Fruit fly (Drosophila melanogaster) whole organism, pupa: ENCODE data around the gene betaNACtes6.
"Not testable (repeated sequence)": the region's sequence is repeated elsewhere in the genome, so short reads cannot be mapped to it uniquely, and the experiment has no call there.

ENCODE experiments used
- CG10348 ChIP-seq: fragments of 200-800 bp; sonication (Bioruptor generic); IDR thresholded peaks from 2 replicates; pipeline ENCODE4 v1.3.6; 2022; ENCODE audit warnings: missing biosample characterization, missing genetic modification characterization
- CG13204 ChIP-seq: fragments of 200-800 bp; sonication (Bioruptor generic); optimal IDR thresholded peaks from 2 replicates; lab custom pipeline; 2018; ENCODE audit warnings: missing biosample characterization, mild to moderate bottlenecking, missing genetic modification characterization, moderate library complexity
- CG32121 ChIP-seq: fragments of 200-800 bp; sonication (Bioruptor generic); IDR thresholded peaks from 2 replicates; pipeline ENCODE4 v1.3.6; 2022; ENCODE audit warnings: missing biosample characterization, missing genetic modification characterization
- CG8159 ChIP-seq: fragments of 200-800 bp; sonication (Bioruptor generic); optimal IDR thresholded peaks from 3 replicates; lab custom pipeline; 2018; ENCODE audit warnings: missing biosample characterization, mild to moderate bottlenecking, missing genetic modification characterization, moderate library complexity
- CG8301 ChIP-seq: fragments of 200-800 bp; sonication (Bioruptor generic); optimal IDR thresholded peaks from 2 replicates; lab custom pipeline; 2018; ENCODE audit warnings: missing biosample characterization, mild to moderate bottlenecking, missing genetic modification characterization
- D1 ChIP-seq: fragments of 200-800 bp; sonication (Bioruptor generic); optimal IDR thresholded peaks from 2 replicates; lab custom pipeline; 2018; ENCODE audit warnings: missing biosample characterization, mild to moderate bottlenecking, missing genetic modification characterization, moderate library complexity
- EcR ChIP-seq: fragments of 200-800 bp; sonication (Bioruptor generic); optimal IDR thresholded peaks from 3 replicates; lab custom pipeline; 2019; ENCODE audit warnings: missing biosample characterization, missing genetic modification characterization, mild to moderate bottlenecking, moderate library complexity, missing genetic modification reagents
- Ets98B ChIP-seq: fragments of 200-800 bp; sonication (Bioruptor generic); IDR thresholded peaks from 2 replicates; pipeline ENCODE4 v1.3.6; 2022; ENCODE audit warnings: missing biosample characterization, missing genetic modification characterization
- Pif1B ChIP-seq: fragments of 200-800 bp; sonication (Bioruptor generic); optimal IDR thresholded peaks from 3 replicates; lab custom pipeline; 2016; ENCODE audit warnings: missing biosample characterization, missing genetic modification characterization
- Snoo ChIP-seq: fragments of 200-800 bp; sonication (Bioruptor generic); optimal IDR thresholded peaks from 3 replicates; lab custom pipeline; 2017; ENCODE audit warnings: missing biosample characterization, mild to moderate bottlenecking, missing genetic modification characterization, inconsistent platforms
- rn ChIP-seq: fragments of 200-800 bp; sonication (Bioruptor generic); IDR thresholded peaks from 2 replicates; pipeline ENCODE4 v1.3.6; 2022; ENCODE audit warnings: missing biosample characterization, missing genetic modification characterization

- not testable (repeated sequence) for TF ChIP-seq EcR (GFP tag; lab: Kevin White, UChicago); rn; CG13204 (GFP tag; lab: Kevin White, UChicago); D1 (tag; lab: Kevin White, UChicago); Ets98B (GFP tag; lab: Robert Waterston, UW); CG10348 (GFP tag; lab: Robert Waterston, UW); CG32121 (GFP tag; lab: Robert Waterston, UW); CG8159 (tag; lab: Kevin White, UChicago); CG8301 (tag; lab: Kevin White, UChicago); Pif1B (GFP tag; lab: Kevin White, UChicago); Snoo
Observed at dm6 chrX:14315483-14315882, 1.5 kb downstream of the betaNACtes6 start, which contains the start of gene betaNACtes2.
